Worm (Caenorhabditis elegans) whole organism, late embryonic: ENCODE measurements around the gene ergi-1.

Source experiments
- ceh-34 ChIP-seq: sonication (generic microtip); optimal IDR thresholded peaks from 2 replicates; lab custom pipeline; 2016; ENCODE audit warnings: mild to moderate bottlenecking, missing genetic modification characterization, missing compliant biosample characterization
- fkh-10 ChIP-seq: fragments of 150-350 bp; optimal IDR thresholded peaks from 2 replicates; lab custom pipeline; 2014; ENCODE audit warnings: missing biosample characterization, missing genetic modification reagents, missing genetic modification characterization
- hlh-30 ChIP-seq: sonication (generic microtip); optimal IDR thresholded peaks from 2 replicates; lab custom pipeline; 2017; ENCODE audit warnings: antibody characterized with exemption, missing genetic modification characterization, missing compliant biosample characterization; ENCODE audit not compliant: insufficient read depth
- pha-4 ChIP-seq: fragments of 150-350 bp; optimal IDR thresholded peaks from 2 replicates; lab custom pipeline; 2018; ENCODE audit warnings: missing biosample characterization, missing genetic modification reagents, missing genetic modification characterization
- rnt-1 ChIP-seq: sonication (generic microtip); optimal IDR thresholded peaks from 2 replicates; lab custom pipeline; 2016; ENCODE audit warnings: missing genetic modification characterization, missing compliant biosample characterization

DNA sequence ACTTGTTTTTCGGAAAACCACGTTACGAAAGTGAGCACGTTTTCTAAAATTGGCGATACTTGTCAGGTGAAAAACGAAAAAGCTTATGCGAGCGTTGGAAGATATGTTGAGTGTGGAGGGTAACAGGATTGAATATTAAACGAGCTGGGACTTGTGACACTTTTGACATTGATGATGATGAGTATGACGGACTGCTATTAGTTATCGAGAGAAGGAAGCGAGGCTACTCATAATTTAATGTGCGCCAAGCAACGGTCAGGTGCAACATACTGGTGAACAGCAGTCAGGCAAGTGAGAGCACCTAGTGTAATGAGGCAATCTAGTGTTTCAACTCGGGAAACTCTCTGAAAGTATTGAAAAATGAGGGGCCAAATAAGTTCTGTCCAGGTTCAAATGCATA lies 15.1 kb upstream of the ergi-1 start:
- TF ChIP-seq rnt-1 (tag; lab: Kevin White, UChicago), result no peak
- no peak for TF ChIP-seq hlh-30
- no peak for TF ChIP-seq pha-4 (tag; lab: Kevin White, UChicago)
- no peak for TF ChIP-seq fkh-10
- TF ChIP-seq ceh-34, result no peak
